Worm (Caenorhabditis elegans): ENCODE measurements around the gene C11E4.7.

DNA sequence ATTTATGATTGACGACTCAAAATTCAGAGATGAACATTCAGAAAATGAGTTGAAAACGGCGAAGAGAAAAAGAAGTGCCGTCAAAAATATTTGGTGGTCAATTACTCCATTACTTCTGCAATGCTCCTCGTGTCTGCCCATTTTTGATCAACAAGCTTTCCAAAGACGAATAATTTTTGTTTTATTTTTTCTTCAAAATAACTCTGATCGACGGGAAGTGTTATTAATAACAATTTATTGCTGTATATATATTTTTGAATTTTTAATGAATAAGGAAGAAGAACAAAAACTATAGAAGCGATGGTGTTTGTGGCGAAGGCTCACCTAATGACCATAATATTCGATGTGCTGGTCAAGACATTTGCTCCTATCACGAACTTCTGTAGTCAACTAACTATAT is 3.1 kb downstream of the C11E4.7 start, which contains the start of gene C11E4.8:
- no peak for TF ChIP-seq W03F9.2 (tag; optimal IDR thresholded peaks at IDR 0.05)
- TF ChIP-seq him-1 (tag; optimal IDR thresholded peaks at IDR 0.05), result no peak
